Worm (Caenorhabditis elegans) whole organism, L4 larva: ENCODE measurements around the gene M02D8.3.

Experiments
- D1046.2 ChIP-seq: fragments of 200-800 bp; sonication (Bioruptor generic); IDR thresholded peaks from 2 replicates; pipeline ENCODE4 v1.3.6; 2022; ENCODE audit warnings: missing genetic modification characterization, missing compliant biosample characterization
- F10B5.3 ChIP-seq: sonication (generic microtip); optimal IDR thresholded peaks from 2 replicates; lab custom pipeline; 2016; ENCODE audit warnings: mild to moderate bottlenecking, missing genetic modification characterization, missing compliant biosample characterization
- F37D6.2 ChIP-seq: sonication (generic microtip); optimal IDR thresholded peaks from 2 replicates; lab custom pipeline; 2016; ENCODE audit warnings: mild to moderate bottlenecking, missing genetic modification characterization, missing compliant biosample characterization
- F44E2.7 ChIP-seq: fragments of 200-800 bp; sonication (Bioruptor generic); IDR thresholded peaks from 2 replicates; pipeline ENCODE4 v2.1.2; 2022; ENCODE audit warnings: missing genetic modification characterization, missing compliant biosample characterization
- Y48G9A.11 ChIP-seq: fragments of 200-800 bp; sonication (Bioruptor generic); IDR thresholded peaks from 2 replicates; pipeline ENCODE4 v1.3.6; 2022; ENCODE audit warnings: missing genetic modification reagents, missing genetic modification characterization, missing compliant biosample characterization
- Y5F2A.4 ChIP-seq: fragments of 200-800 bp; sonication (Bioruptor generic); optimal IDR thresholded peaks from 2 replicates; lab custom pipeline; 2018; ENCODE audit warnings: mild to moderate bottlenecking, missing genetic modification characterization, missing compliant biosample characterization
- aha-1 ChIP-seq: fragments of 150-350 bp; peaks from one replicate; lab custom pipeline; 2014; ENCODE audit warnings: missing biosample characterization, missing genetic modification characterization
- aly-2 ChIP-seq: sonication (generic microtip); optimal IDR thresholded peaks from 2 replicates; lab custom pipeline; 2018; ENCODE audit warnings: missing biosample characterization, missing genetic modification characterization
- ceh-20 ChIP-seq: fragments of 200-800 bp; sonication (Bioruptor generic); IDR thresholded peaks from 2 replicates; pipeline ENCODE4 v1.3.6; 2022; ENCODE audit warnings: missing genetic modification reagents, missing genetic modification characterization, missing compliant biosample characterization
- ceh-32 ChIP-seq: sonication (generic microtip); optimal IDR thresholded peaks from 2 replicates; lab custom pipeline; 2016; ENCODE audit warnings: mild to moderate bottlenecking, missing genetic modification characterization, missing compliant biosample characterization; ENCODE audit not compliant: poor library complexity
- ceh-44 ChIP-seq: fragments of 200-800 bp; sonication (Bioruptor generic); IDR thresholded peaks from 2 replicates; pipeline ENCODE4 v1.3.6; 2022; ENCODE audit warnings: missing genetic modification reagents, missing genetic modification characterization, missing compliant biosample characterization
- ceh-62 ChIP-seq: sonication (generic microtip); optimal IDR thresholded peaks from 2 replicates; lab custom pipeline; 2017; ENCODE audit warnings: missing biosample characterization, missing genetic modification characterization
- daf-12 ChIP-seq: fragments of 150-350 bp; optimal IDR thresholded peaks from 2 replicates; lab custom pipeline; 2014; ENCODE audit warnings: missing biosample characterization, missing genetic modification reagents, missing genetic modification characterization
- daf-16 ChIP-seq, 3 experiments: sonication (generic microtip); optimal IDR thresholded peaks; 2 replicates each; lab custom pipeline; 2016 to 2017; ENCODE audit warnings: missing genetic modification characterization in 3 of 3, missing genetic modification reagents in 3 of 3, mild to moderate bottlenecking in 2 of 3, missing compliant biosample characterization in 2 of 3, missing biosample characterization in 1 of 3, moderate library complexity in 1 of 3
- daf-8 ChIP-seq: fragments of 200-800 bp; sonication (Bioruptor generic); IDR thresholded peaks from 2 replicates; pipeline ENCODE4 v1.3.6; 2022; ENCODE audit warnings: missing genetic modification characterization, missing compliant biosample characterization
- dve-1 ChIP-seq: sonication (generic microtip); optimal IDR thresholded peaks from 2 replicates; lab custom pipeline; 2017; ENCODE audit warnings: antibody characterized with exemption, mild to moderate bottlenecking, missing genetic modification characterization, missing compliant biosample characterization; ENCODE audit not compliant: insufficient read depth
- egl-43 ChIP-seq: fragments of 200-800 bp; sonication (Bioruptor generic); IDR thresholded peaks from 2 replicates; pipeline ENCODE4 v1.3.6; 2022; ENCODE audit warnings: missing genetic modification reagents, missing genetic modification characterization, missing compliant biosample characterization
- fos-1 ChIP-seq: fragments of 150-350 bp; optimal IDR thresholded peaks from 2 replicates; lab custom pipeline; 2014; ENCODE audit warnings: missing biosample characterization, missing genetic modification characterization
- hif-1 ChIP-seq, 2 experiments: sonication (generic microtip); optimal IDR thresholded peaks; 2 replicates each; lab custom pipeline; 2016 to 2017; ENCODE audit warnings: missing compliant biosample characterization in 2 of 2, missing genetic modification characterization in 2 of 2, missing genetic modification reagents in 2 of 2, missing genotype in 2 of 2, mild to moderate bottlenecking in 1 of 2
- hlh-11 ChIP-seq: fragments of 200-800 bp; sonication (Bioruptor generic); optimal IDR thresholded peaks from 2 replicates; lab custom pipeline; 2018; ENCODE audit warnings: mild to moderate bottlenecking, missing genetic modification characterization, missing compliant biosample characterization
- hlh-30 ChIP-seq: sonication (generic microtip); optimal IDR thresholded peaks from 2 replicates; lab custom pipeline; 2017; ENCODE audit warnings: antibody characterized with exemption, mild to moderate bottlenecking, missing genetic modification characterization, missing compliant biosample characterization; ENCODE audit not compliant: insufficient read depth
- lin-29 ChIP-seq: fragments of 200-800 bp; sonication (Bioruptor generic); IDR thresholded peaks from 2 replicates; pipeline ENCODE4 v1.3.6; 2022; ENCODE audit warnings: missing genetic modification reagents, missing genetic modification characterization, missing compliant biosample characterization
- lin-38 ChIP-seq: fragments of 200-800 bp; sonication (Bioruptor generic); IDR thresholded peaks from 2 replicates; pipeline ENCODE4 v1.3.6; 2022; ENCODE audit warnings: missing genetic modification reagents, missing genetic modification characterization, missing compliant biosample characterization
- madf-5 ChIP-seq, 2 experiments: fragments of 200-800 bp; sonication (Bioruptor generic); IDR thresholded peaks; 2 replicates each; pipeline ENCODE4 v1.3.6; 2022; ENCODE audit warnings: missing compliant biosample characterization in 2 of 2, missing genetic modification characterization in 2 of 2
- mep-1 ChIP-seq: fragments of 150-350 bp; sonication (generic microtip); optimal IDR thresholded peaks from 3 replicates; lab custom pipeline; 2014; ENCODE audit warnings: missing biosample characterization, missing genetic modification characterization
- mes-2 ChIP-seq: sonication (generic microtip); optimal IDR thresholded peaks from 2 replicates; lab custom pipeline; 2016; ENCODE audit warnings: missing genotype, mild to moderate bottlenecking, missing genetic modification characterization, missing compliant biosample characterization; ENCODE audit not compliant: poor library complexity, severe bottlenecking
- nhr-102 ChIP-seq: sonication (generic microtip); optimal IDR thresholded peaks from 2 replicates; lab custom pipeline; 2016; ENCODE audit warnings: mild to moderate bottlenecking, missing genetic modification characterization, moderate library complexity, missing compliant biosample characterization
- nhr-42 ChIP-seq: fragments of 200-800 bp; sonication (Bioruptor generic); IDR thresholded peaks from 2 replicates; pipeline ENCODE4 v1.3.6; 2022; ENCODE audit warnings: missing genetic modification characterization, missing compliant biosample characterization
- nhr-6 ChIP-seq: fragments of 150-350 bp; optimal IDR thresholded peaks from 2 replicates; lab custom pipeline; 2014; ENCODE audit warnings: missing biosample characterization, missing genetic modification characterization
- nhr-76 ChIP-seq: fragments of 150-350 bp; optimal IDR thresholded peaks from 2 replicates; lab custom pipeline; 2014; ENCODE audit warnings: missing biosample characterization, missing genetic modification characterization
- rbr-2 ChIP-seq: sonication (generic microtip); optimal IDR thresholded peaks from 2 replicates; lab custom pipeline; 2016; ENCODE audit warnings: missing genotype, missing genetic modification characterization, missing compliant biosample characterization
- set-16 ChIP-seq: fragments of 200-800 bp; sonication (Bioruptor generic); IDR thresholded peaks from 2 replicates; pipeline ENCODE4 v1.3.6; 2022; ENCODE audit warnings: missing genetic modification reagents, missing genetic modification characterization, missing compliant biosample characterization
- snpc-1.2 ChIP-seq: fragments of 200-800 bp; sonication (Bioruptor generic); IDR thresholded peaks from 2 replicates; pipeline ENCODE4 v1.3.6; 2022; ENCODE audit warnings: missing genetic modification reagents, missing genetic modification characterization, missing compliant biosample characterization
- snpc-4 ChIP-seq: fragments of 150-350 bp; optimal IDR thresholded peaks from 2 replicates; lab custom pipeline; 2014; ENCODE audit warnings: missing biosample characterization, missing genetic modification characterization
- tra-1 ChIP-seq: fragments of 200-800 bp; sonication (Bioruptor generic); IDR thresholded peaks from 2 replicates; pipeline ENCODE4 v1.3.6; 2022; ENCODE audit warnings: missing genetic modification reagents, missing genetic modification characterization, missing compliant biosample characterization
- unc-62 ChIP-seq, 3 experiments: fragments of 150-350 bp in 1 of 3; sonication (generic microtip); optimal IDR thresholded peaks in 2 of 3; peaks in 1 of 3; 1 replicate in 1 of 3; 2 replicates in 2 of 3; lab custom pipeline; 2014 to 2017; ENCODE audit warnings: missing biosample characterization in 3 of 3, missing genetic modification characterization in 3 of 3, missing genetic modification reagents in 3 of 3, missing genotype in 1 of 3
- ztf-11 ChIP-seq: fragments of 150-350 bp; optimal IDR thresholded peaks from 2 replicates; lab custom pipeline; 2014; ENCODE audit warnings: missing biosample characterization, missing genetic modification characterization

Gene M02D8.3

DNA sequence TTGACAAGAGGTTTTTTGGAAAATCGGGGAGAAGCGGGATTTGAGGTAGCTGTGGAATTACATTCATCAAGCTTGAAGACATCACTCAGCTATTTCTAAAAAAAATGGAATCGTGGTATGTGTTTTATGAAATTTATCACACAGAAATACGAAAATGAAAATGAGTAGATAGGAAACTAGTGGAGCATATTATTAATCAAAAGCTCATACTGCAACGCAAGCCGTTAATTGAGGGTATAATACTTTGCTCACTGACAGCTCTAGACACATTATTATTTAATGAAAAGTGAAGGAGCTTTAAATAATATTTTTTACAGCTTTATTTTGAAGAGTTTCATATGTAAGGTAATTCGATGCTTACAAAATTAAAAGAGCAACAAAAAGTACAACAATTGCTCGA is 6.1 kb upstream of the M02D8.3 start, which contains the start of gene M02D8.7:
M02D8.7 (minus strand) TSS at position 101 of the 400 bp plus-strand sequence.
- TF ChIP-seq F44E2.7 (no peak), ceh-20 (no peak), rbr-2 (no peak), ztf-11 (tag; lab: Kevin White, UChicago) (no peak), mes-2 (tag; lab: Kevin White, UChicago) (no peak), tra-1 (GFP tag; lab: Robert Waterston, UW) (no peak), daf-8 (no peak), nhr-76 (tag; lab: Kevin White, UChicago) (no peak), ceh-32 (no peak), fos-1 (tag; lab: Kevin White, UChicago) (no peak), hlh-30 (no peak), daf-16 (GFP tag; optimal IDR thresholded peaks at IDR 0.05; lab: Kevin White, UChicago) (no peak), daf-16 (tag; optimal IDR thresholded peaks at IDR 0.05; lab: Kevin White, UChicago) (no peak), madf-5 (GFP tag; IDR thresholded peaks at IDR 0.05; lab: Robert Waterston, UW) (no peak), lin-29 (no peak), set-16 (GFP tag; lab: Robert Waterston, UW) (no peak), hlh-11 (tag; lab: Kevin White, UChicago) (no peak)
- TF ChIP-seq, all 104 proteins: peak for 0

DNA sequence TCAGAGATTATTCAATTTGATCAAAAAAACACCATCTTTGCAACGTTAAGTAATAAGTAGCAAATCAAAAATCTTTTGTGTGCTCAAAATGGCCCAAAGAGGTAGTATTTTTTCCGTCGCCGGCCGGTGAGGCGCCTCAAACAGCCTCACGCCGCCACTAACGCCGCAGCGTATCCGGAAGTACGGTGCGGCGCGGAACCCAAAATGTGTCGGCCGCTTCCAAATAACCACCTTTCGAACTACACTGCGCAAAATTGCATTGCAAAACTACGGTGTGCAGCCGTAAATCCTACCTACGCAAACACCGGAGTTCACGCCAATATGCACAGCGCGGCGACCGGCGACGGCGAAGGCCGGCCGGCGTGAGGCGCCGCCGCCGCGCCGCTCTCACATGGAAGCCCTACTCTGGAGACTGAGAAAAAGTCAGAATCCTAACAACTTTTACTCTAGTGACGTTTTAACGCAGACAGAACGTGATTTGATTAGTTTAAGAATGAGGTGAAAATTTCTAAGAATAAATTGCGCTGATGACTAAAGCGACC is 4.9 kb upstream of the M02D8.3 start:
- TF ChIP-seq nhr-6 (no peak), nhr-42 (GFP tag; lab: Robert Waterston, UW) (0 out of 2 replicates have a peak, but pooled peaks have one; percentile 24), Y5F2A.4 (no peak), snpc-1.2 (GFP tag; lab: Robert Waterston, UW) (peak; percentile 49; the same call in 1 of the 2 replicates), daf-12 (tag; lab: Kevin White, UChicago) (no peak), daf-16 (GFP tag; optimal IDR thresholded peaks at IDR 0.05; lab: Kevin White, UChicago) (no peak), daf-16 (tag; optimal IDR thresholded peaks at IDR 0.05; lab: Kevin White, UChicago) (no peak), lin-38 (no peak), egl-43 (GFP tag; lab: Robert Waterston, UW) (no peak), ceh-44 (GFP tag; lab: Robert Waterston, UW) (no peak), ceh-32 (no peak), nhr-102 (tag; lab: Kevin White, UChicago) (no peak), dve-1 (tag; lab: Kevin White, UChicago) (no peak), D1046.2 (0 out of 2 replicates have a peak, but pooled peaks have one; percentile 25), F37D6.2 (tag; lab: Kevin White, UChicago) (no peak), mes-2 (tag; lab: Kevin White, UChicago) (no peak), F10B5.3 (tag; lab: Kevin White, UChicago) (peak; percentile 54), Y48G9A.11 (GFP tag; lab: Robert Waterston, UW) (0 out of 2 replicates have a peak, but pooled peaks have one; percentile 26), set-16 (GFP tag; lab: Robert Waterston, UW) (peak; percentile 88), ceh-62 (tag; lab: Kevin White, UChicago) (no peak), unc-62 (GFP tag; optimal IDR thresholded peaks at IDR 0.05 in 1 of 2; lab: Kevin White, UChicago) (no peak), unc-62 (tag; optimal IDR thresholded peaks at IDR 0.05; lab: Kevin White, UChicago) (no peak), mep-1 (tag; lab: Kevin White, UChicago) (no peak)
- TF ChIP-seq, all 104 proteins: peak for 6

DNA sequence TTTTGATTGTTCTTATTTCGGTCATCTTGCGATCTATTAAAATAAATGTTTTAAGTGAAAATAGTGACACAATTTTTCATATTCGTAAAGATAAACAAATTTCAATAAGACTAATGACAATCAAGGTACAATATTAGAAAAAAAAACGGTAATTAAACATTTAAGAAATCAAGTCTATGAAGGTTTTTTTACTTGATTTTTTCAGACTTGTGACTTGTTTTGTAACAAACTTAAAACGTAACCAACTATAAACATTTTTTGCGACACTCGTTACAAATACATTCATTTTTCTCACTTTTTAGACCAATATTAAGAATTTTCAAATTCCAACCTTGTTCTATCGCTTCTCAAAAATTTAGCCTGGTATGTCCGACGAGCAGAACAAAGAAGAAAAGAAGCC is 2.6 kb upstream of the M02D8.3 start, which contains the start of gene M02D8.2:
M02D8.2 (plus strand) TSS at position 301 of the 400 bp plus-strand sequence.
- TF ChIP-seq aly-2, result no peak
- TF ChIP-seq aha-1 (tag; lab: Kevin White, UChicago), result peak; percentile 65
- no peak for TF ChIP-seq snpc-4 (tag; lab: Kevin White, UChicago)
- no peak for TF ChIP-seq hif-1 (tag; optimal IDR thresholded peaks at IDR 0.05; lab: Kevin White, UChicago)
- no peak for TF ChIP-seq hlh-30
- TF ChIP-seq, all 104 proteins: peak for 1
